Worm (Caenorhabditis elegans): ENCODE measurements around the gene hyl-2.

The hyl-2 gene

DNA sequence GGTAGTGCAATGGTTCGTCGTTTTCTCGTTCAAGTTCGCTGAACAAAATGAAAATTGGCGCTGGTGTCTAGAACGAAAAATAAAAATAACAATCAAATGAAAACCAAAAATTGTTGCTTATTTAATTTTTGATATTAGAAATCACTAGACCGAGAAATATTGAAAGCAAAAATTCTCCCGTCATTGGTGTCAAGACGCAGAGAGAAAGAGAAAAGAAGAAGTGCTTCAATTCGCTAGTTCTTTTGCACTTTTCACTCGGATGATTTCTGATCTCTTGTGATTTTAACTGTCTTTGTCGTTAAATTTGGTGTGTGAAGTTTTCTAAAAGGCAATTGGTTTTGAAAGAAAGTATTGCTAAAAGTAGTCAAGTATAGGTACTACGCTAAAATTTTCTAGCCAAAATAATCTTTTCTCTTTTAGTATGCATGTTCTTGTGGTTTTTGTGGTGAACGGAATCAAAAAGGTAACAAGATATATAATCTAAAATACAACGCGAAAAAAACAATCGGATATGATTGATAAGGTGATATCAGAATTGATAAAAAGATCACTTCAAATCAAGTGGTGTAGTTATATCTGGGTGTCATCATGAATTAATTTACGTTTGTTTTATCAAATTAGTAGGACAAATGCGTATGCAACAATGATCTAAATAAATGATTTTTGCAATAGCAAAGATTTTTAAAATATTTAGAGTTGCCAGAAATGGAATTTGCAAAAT lies 36.1 kb downstream of the hyl-2 start:
- TF ChIP-seq nhr-12 (tag; optimal IDR thresholded peaks at IDR 0.05) (no peak), fos-1 (tag; optimal IDR thresholded peaks at IDR 0.05) (peak; percentile 11), crh-2 (tag; optimal IDR thresholded peaks at IDR 0.05) (no peak), dmd-4 (tag; optimal IDR thresholded peaks at IDR 0.05) (no peak), nhr-23 (tag; optimal IDR thresholded peaks at IDR 0.05) (no peak), skn-1 (tag; optimal IDR thresholded peaks at IDR 0.05) (no peak), ztf-4 (tag; optimal IDR thresholded peaks at IDR 0.05) (no peak), aly-2 (tag; optimal IDR thresholded peaks at IDR 0.05) (no peak), ceh-82 (tag; optimal IDR thresholded peaks at IDR 0.05) (no peak), mdl-1 (tag; optimal IDR thresholded peaks at IDR 0.05) (no peak), mbf-1 (tag; optimal IDR thresholded peaks at IDR 0.05) (no peak), snpc-4 (tag; optimal IDR thresholded peaks at IDR 0.05) (no peak), unc-55 (GFP tag; optimal IDR thresholded peaks at IDR 0.05) (peak; percentile 1), unc-39 (tag; optimal IDR thresholded peaks at IDR 0.05) (no peak), lsy-2 (tag; optimal IDR thresholded peaks at IDR 0.05) (no peak), nhr-129 (tag; optimal IDR thresholded peaks at IDR 0.05) (peak; percentile 0), lin-11 (tag; optimal IDR thresholded peaks at IDR 0.05) (no peak), ama-1 (optimal IDR thresholded peaks at IDR 0.05) (no peak), ceh-16 (tag; optimal IDR thresholded peaks at IDR 0.05) (no peak), sma-3 (GFP tag; optimal IDR thresholded peaks at IDR 0.05) (no peak), egl-27 (tag; optimal IDR thresholded peaks at IDR 0.05) (no peak), elt-1 (tag; optimal IDR thresholded peaks at IDR 0.05) (no peak), lin-39 (tag; optimal IDR thresholded peaks at IDR 0.05) (no peak), sma-9 (GFP tag; optimal IDR thresholded peaks at IDR 0.05) (peak; percentile 75), sma-9 (tag; optimal IDR thresholded peaks at IDR 0.05) (no peak), peb-1 (tag; optimal IDR thresholded peaks at IDR 0.05) (no peak), nhr-25 (tag; optimal IDR thresholded peaks at IDR 0.05) (no peak), ztf-11 (tag; optimal IDR thresholded peaks at IDR 0.05) (no peak), ztf-1 (GFP tag; conservative IDR thresholded peaks at IDR 0.05) (no peak), ZK546.5 (tag; optimal IDR thresholded peaks at IDR 0.05) (no peak), unc-62 (GFP tag; optimal IDR thresholded peaks at IDR 0.05) (no peak), blmp-1 (tag; optimal IDR thresholded peaks at IDR 0.05; ENCODE audit: insufficient read depth) (peak; percentile 74), sem-4 (tag; optimal IDR thresholded peaks at IDR 0.05) (no peak), zag-1 (tag; optimal IDR thresholded peaks at IDR 0.05) (no peak)

ce11 chrX:4662293-4662825 lies 36.9 kb downstream of the hyl-2 start:
- TF ChIP-seq sma-9 (GFP tag; optimal IDR thresholded peaks at IDR 0.05) = peak; percentile 36
- TF ChIP-seq sma-9 (tag; optimal IDR thresholded peaks at IDR 0.05) = no peak
- TF ChIP-seq F13H6.1 (tag; optimal IDR thresholded peaks at IDR 0.05) = peak; percentile 79
- peak; percentile 84 for TF ChIP-seq nhr-25 (tag; optimal IDR thresholded peaks at IDR 0.05)
- peak; percentile 85 for TF ChIP-seq blmp-1 (tag; optimal IDR thresholded peaks at IDR 0.05; ENCODE audit: insufficient read depth)
- peak; percentile 13 for TF ChIP-seq ama-1 (optimal IDR thresholded peaks at IDR 0.05)
- TF ChIP-seq sem-4 (tag; optimal IDR thresholded peaks at IDR 0.05) = peak; percentile 11
- TF ChIP-seq lsy-2 (tag; optimal IDR thresholded peaks at IDR 0.05) = peak; percentile 11 to 39
- TF ChIP-seq nhr-23 (tag; optimal IDR thresholded peaks at IDR 0.05) = no peak
- TF ChIP-seq nhr-10 (tag; optimal IDR thresholded peaks at IDR 0.05) = no peak
- TF ChIP-seq gmeb-1 (tag; optimal IDR thresholded peaks at IDR 0.05) = peak; percentile 3
- peak; percentile 16 for TF ChIP-seq egl-27 (tag; optimal IDR thresholded peaks at IDR 0.05)
- no peak for TF ChIP-seq ZK546.5 (tag; optimal IDR thresholded peaks at IDR 0.05)
- TF ChIP-seq Y55F3AM.14 (GFP tag; optimal IDR thresholded peaks at IDR 0.05) = peak; percentile 95
- TF ChIP-seq peb-1 (tag; optimal IDR thresholded peaks at IDR 0.05) = peak; percentile 31
- peak; percentile 72 for TF ChIP-seq fos-1 (tag; optimal IDR thresholded peaks at IDR 0.05)
- peak; percentile 53 for TF ChIP-seq unc-55 (GFP tag; optimal IDR thresholded peaks at IDR 0.05)
- TF ChIP-seq C34F6.9 (tag; optimal IDR thresholded peaks at IDR 0.05) = peak; percentile 52
- TF ChIP-seq sma-3 (GFP tag; optimal IDR thresholded peaks at IDR 0.05) = peak; percentile 76
- no peak for TF ChIP-seq snpc-4 (tag; optimal IDR thresholded peaks at IDR 0.05)
- no peak for TF ChIP-seq nhr-6 (tag; optimal IDR thresholded peaks at IDR 0.05)
- TF ChIP-seq nhr-21 (tag; optimal IDR thresholded peaks at IDR 0.05) = no peak
- TF ChIP-seq mdl-1 (tag; optimal IDR thresholded peaks at IDR 0.05) = no peak
- peak; percentile 41 for TF ChIP-seq ztf-4 (tag; optimal IDR thresholded peaks at IDR 0.05)
- peak; percentile 72 for TF ChIP-seq crh-2 (tag; optimal IDR thresholded peaks at IDR 0.05)
- peak; percentile 81 for TF ChIP-seq nhr-129 (tag; optimal IDR thresholded peaks at IDR 0.05)
